Worm (Caenorhabditis elegans) whole organism, L4/young adult: Measurements from ENCODE around the gene ZK813.4.

ENCODE experiments used
- W03F9.2 ChIP-seq: fragments of 150-350 bp; optimal IDR thresholded peaks from 2 replicates; lab custom pipeline; 2014; ENCODE audit warnings: missing biosample characterization, missing genetic modification characterization
- dao-5 ChIP-seq: sonication (generic microtip); optimal IDR thresholded peaks from 2 replicates; lab custom pipeline; 2016; ENCODE audit warnings: missing genotype, missing genetic modification characterization, moderate library complexity, missing compliant biosample characterization
- him-1 ChIP-seq: sonication (generic microtip); optimal IDR thresholded peaks from 2 replicates; lab custom pipeline; 2016; ENCODE audit warnings: missing genotype, missing genetic modification reagents, missing genetic modification characterization, missing compliant biosample characterization

ce11 chrX:3416063-3416462 is 13.9 kb downstream of the ZK813.4 start:
- no peak for TF ChIP-seq dao-5
- TF ChIP-seq him-1: no peak
- TF ChIP-seq W03F9.2 (tag; lab: Kevin White, UChicago): no peak
